Fruit fly (Drosophila melanogaster) whole organism, embryonic: Measurements from ENCODE around the gene Pdh.

Experiments
- Aef1 ChIP-seq: fragments of 200-800 bp; sonication (Bioruptor generic); IDR thresholded peaks from 3 replicates; pipeline ENCODE4 v1.3.6; 2022; ENCODE audit warnings: missing biosample characterization, missing genetic modification characterization
- Antp ChIP-seq: fragments of 200-800 bp; sonication (Bioruptor generic); optimal IDR thresholded peaks from 3 replicates; lab custom pipeline; 2016; ENCODE audit warnings: missing biosample characterization, missing genetic modification characterization
- CG10209 ChIP-seq: fragments of 200-800 bp; sonication (Bioruptor generic); optimal IDR thresholded peaks from 3 replicates; lab custom pipeline; 2017; ENCODE audit warnings: missing biosample characterization, mild to moderate bottlenecking, missing genetic modification characterization, missing genetic modification reagents
- CG10543 ChIP-seq: fragments of 200-800 bp; sonication (Bioruptor generic); optimal IDR thresholded peaks from 3 replicates; lab custom pipeline; 2017; ENCODE audit warnings: missing biosample characterization, mild to moderate bottlenecking, missing genetic modification characterization, moderate library complexity
- CG11695 ChIP-seq: fragments of 200-800 bp; sonication (Bioruptor generic); IDR thresholded peaks from 3 replicates; pipeline ENCODE4 v1.3.6; 2022; ENCODE audit warnings: missing biosample characterization, missing genetic modification characterization
- CG12155 ChIP-seq: fragments of 200-800 bp; sonication (Bioruptor generic); optimal IDR thresholded peaks from 3 replicates; lab custom pipeline; 2016; ENCODE audit warnings: missing biosample characterization, missing genetic modification characterization
- CG12659 ChIP-seq: fragments of 200-800 bp; sonication (Bioruptor generic); optimal IDR thresholded peaks from 3 replicates; lab custom pipeline; 2017; ENCODE audit warnings: mild to moderate bottlenecking, missing biosample characterization, missing genetic modification reagents, missing genetic modification characterization
- CG12769 ChIP-seq: fragments of 200-800 bp; sonication (Bioruptor generic); optimal IDR thresholded peaks from 2 replicates; lab custom pipeline; 2019; ENCODE audit warnings: missing biosample characterization, mild to moderate bottlenecking, missing genetic modification characterization, moderate library complexity
- CG12942 ChIP-seq: fragments of 200-800 bp; sonication (Bioruptor generic); optimal IDR thresholded peaks from 3 replicates; lab custom pipeline; 2016; ENCODE audit warnings: missing biosample characterization, missing genetic modification characterization
- CG2889 ChIP-seq: fragments of 200-800 bp; sonication (Bioruptor generic); IDR thresholded peaks from 3 replicates; pipeline ENCODE4 v1.3.6; 2022; ENCODE audit warnings: missing biosample characterization, missing genetic modification characterization
- CG30403 ChIP-seq: fragments of 200-800 bp; sonication (Bioruptor generic); optimal IDR thresholded peaks from 3 replicates; lab custom pipeline; 2016; ENCODE audit warnings: missing biosample characterization, missing genetic modification characterization
- CG3838 ChIP-seq: fragments of 200-800 bp; sonication (Bioruptor generic); optimal IDR thresholded peaks from 3 replicates; lab custom pipeline; 2016; ENCODE audit warnings: missing biosample characterization, missing genetic modification characterization
- CG4360 ChIP-seq: fragments of 200-800 bp; sonication (Bioruptor generic); IDR thresholded peaks from 2 replicates; pipeline ENCODE4 v1.3.6; 2022; ENCODE audit warnings: missing biosample characterization, missing genetic modification characterization
- CG5180 ChIP-seq: fragments of 200-800 bp; sonication (Bioruptor generic); optimal IDR thresholded peaks from 3 replicates; lab custom pipeline; 2017; ENCODE audit warnings: missing biosample characterization, missing genetic modification characterization, mild to moderate bottlenecking, moderate library complexity, missing genetic modification reagents
- CG5245 ChIP-seq: fragments of 200-800 bp; sonication (Bioruptor generic); optimal IDR thresholded peaks from 3 replicates; lab custom pipeline; 2016; ENCODE audit warnings: missing biosample characterization, missing genetic modification characterization
- CG9932 ChIP-seq: fragments of 200-800 bp; sonication (Bioruptor generic); IDR thresholded peaks from 2 replicates; pipeline ENCODE4 v1.3.6; 2022; ENCODE audit warnings: missing biosample characterization, missing genetic modification characterization
- CHES-1-like ChIP-seq: fragments of 200-800 bp; sonication (Bioruptor generic); optimal IDR thresholded peaks from 2 replicates; lab custom pipeline; 2016; ENCODE audit warnings: missing biosample characterization, missing genetic modification characterization
- Doc3 ChIP-seq: fragments of 200-800 bp; sonication (Bioruptor generic); IDR thresholded peaks from 3 replicates; pipeline ENCODE4 v1.3.6; 2022; ENCODE audit warnings: missing biosample characterization, missing genetic modification characterization; ENCODE audit not compliant: partially characterized antibody
- Elba2 ChIP-seq: fragments of 200-800 bp; sonication (Bioruptor generic); optimal IDR thresholded peaks from 3 replicates; lab custom pipeline; 2016; ENCODE audit warnings: missing biosample characterization, missing genetic modification characterization
- Fer2 ChIP-seq: fragments of 200-800 bp; sonication (Bioruptor generic); optimal IDR thresholded peaks from 2 replicates; lab custom pipeline; 2018; ENCODE audit warnings: missing biosample characterization, mild to moderate bottlenecking, missing genetic modification characterization, moderate library complexity
- Gsc ChIP-seq: fragments of 200-800 bp; sonication (Bioruptor generic); IDR thresholded peaks from 2 replicates; pipeline ENCODE4 v1.3.6; 2022; ENCODE audit warnings: missing biosample characterization, missing genetic modification characterization
- HmgZ ChIP-seq: fragments of 200-800 bp; sonication (Bioruptor generic); optimal IDR thresholded peaks from 2 replicates; lab custom pipeline; 2018; ENCODE audit warnings: missing biosample characterization, mild to moderate bottlenecking, missing genetic modification characterization
- Mrtf ChIP-seq: fragments of 200-800 bp; sonication (Bioruptor generic); IDR thresholded peaks from 3 replicates; pipeline ENCODE4 v1.3.6; 2022; ENCODE audit warnings: missing biosample characterization, missing genetic modification characterization
- Nf-YB ChIP-seq: fragments of 200-800 bp; sonication (Bioruptor generic); optimal IDR thresholded peaks from 3 replicates; lab custom pipeline; 2019; ENCODE audit warnings: missing biosample characterization, mild to moderate bottlenecking, missing genetic modification characterization, moderate library complexity
- Trl ChIP-seq, 3 experiments: fragments of >200 bp in 2 of 3; fragments of 200-800 bp in 1 of 3; sonication (Bioruptor generic) in 1 of 3; optimal IDR thresholded peaks; 2 replicates in 1 of 3; 3 replicates in 2 of 3; lab custom pipeline; 2016 to 2017; ENCODE audit warnings: missing biosample characterization in 1 of 3, missing genetic modification characterization in 1 of 3
- bowl ChIP-seq: fragments of 200-800 bp; sonication (Bioruptor generic); IDR thresholded peaks from 2 replicates; pipeline ENCODE4 v1.3.6; 2022; ENCODE audit warnings: missing biosample characterization, missing genetic modification characterization
- croc ChIP-seq: fragments of 200-800 bp; sonication (Bioruptor generic); conservative IDR thresholded peaks from 3 replicates; pipeline ENCODE4 v1.3.6; 2022; ENCODE audit warnings: missing biosample characterization, missing genetic modification characterization
- da ChIP-seq: fragments of 200-800 bp; sonication (Bioruptor generic); optimal IDR thresholded peaks from 2 replicates; lab custom pipeline; 2016; ENCODE audit warnings: missing biosample characterization, missing genetic modification characterization
- dimm ChIP-seq: fragments of 200-800 bp; sonication (Bioruptor generic); IDR thresholded peaks from 2 replicates; pipeline ENCODE4 v1.3.6; 2022; ENCODE audit warnings: missing biosample characterization, missing genetic modification characterization
- disco-r ChIP-seq: fragments of 200-800 bp; sonication (Bioruptor generic); optimal IDR thresholded peaks from 2 replicates; lab custom pipeline; 2016; ENCODE audit warnings: missing biosample characterization, missing genetic modification characterization
- dpn ChIP-seq, 2 experiments: fragments of 200-800 bp; sonication (Bioruptor generic); optimal IDR thresholded peaks; 3 replicates each; lab custom pipeline; 2016; ENCODE audit warnings: missing biosample characterization in 2 of 2, missing genetic modification characterization in 2 of 2
- esg ChIP-seq: fragments of 200-800 bp; sonication (Bioruptor generic); conservative IDR thresholded peaks from 2 replicates; pipeline ENCODE4 v1.3.6; 2022; ENCODE audit warnings: missing biosample characterization, missing genetic modification characterization
- fd3F ChIP-seq: fragments of 200-800 bp; sonication (Bioruptor generic); optimal IDR thresholded peaks from 2 replicates; lab custom pipeline; 2018; ENCODE audit warnings: missing biosample characterization, mild to moderate bottlenecking, missing genetic modification characterization, moderate library complexity
- fd64A ChIP-seq: fragments of 200-800 bp; sonication (Bioruptor generic); optimal IDR thresholded peaks from 3 replicates; lab custom pipeline; 2018; ENCODE audit warnings: missing biosample characterization, mild to moderate bottlenecking, missing genetic modification characterization
- gem ChIP-seq: fragments of 200-800 bp; sonication (Bioruptor generic); optimal IDR thresholded peaks from 2 replicates; lab custom pipeline; 2019; ENCODE audit warnings: missing biosample characterization, mild to moderate bottlenecking, missing genetic modification characterization, moderate library complexity
- gsb ChIP-seq: fragments of 200-800 bp; sonication (Bioruptor generic); IDR thresholded peaks from 2 replicates; pipeline ENCODE4 v1.3.6; 2022; ENCODE audit warnings: missing biosample characterization, missing genetic modification characterization
- kah ChIP-seq: fragments of 200-800 bp; sonication (Bioruptor generic); optimal IDR thresholded peaks from 2 replicates; lab custom pipeline; 2018; ENCODE audit warnings: missing biosample characterization, mild to moderate bottlenecking, missing genetic modification characterization
- kni ChIP-seq: fragments of 200-800 bp; sonication (Bioruptor generic); optimal IDR thresholded peaks from 3 replicates; lab custom pipeline; 2017; ENCODE audit warnings: mild to moderate bottlenecking, missing biosample characterization, missing genetic modification reagents, missing genetic modification characterization
- maf-S ChIP-seq: fragments of 200-800 bp; sonication (Bioruptor generic); optimal IDR thresholded peaks from 2 replicates; lab custom pipeline; 2016; ENCODE audit warnings: missing biosample characterization, missing genetic modification characterization
- mam ChIP-seq: fragments of 200-800 bp; sonication (Bioruptor generic); optimal IDR thresholded peaks from 3 replicates; lab custom pipeline; 2016; ENCODE audit warnings: missing biosample characterization, missing genetic modification characterization
- nom ChIP-seq: fragments of 200-800 bp; sonication (Bioruptor generic); optimal IDR thresholded peaks from 2 replicates; lab custom pipeline; 2017; ENCODE audit warnings: missing biosample characterization, missing genetic modification characterization, mild to moderate bottlenecking, moderate library complexity, missing genetic modification reagents
- p53 ChIP-seq: fragments of 200-800 bp; sonication (Bioruptor generic); optimal IDR thresholded peaks from 2 replicates; lab custom pipeline; 2016; ENCODE audit warnings: missing biosample characterization, missing genetic modification characterization
- pho ChIP-seq: fragments of 200-800 bp; sonication (Bioruptor generic); optimal IDR thresholded peaks from 2 replicates; lab custom pipeline; 2016; ENCODE audit warnings: missing biosample characterization, missing genetic modification characterization
- schlank ChIP-seq: fragments of 200-800 bp; sonication (Bioruptor generic); optimal IDR thresholded peaks from 2 replicates; lab custom pipeline; 2018; ENCODE audit warnings: missing biosample characterization, mild to moderate bottlenecking, missing genetic modification characterization
- shn ChIP-seq: fragments of 200-800 bp; sonication (Bioruptor generic); optimal IDR thresholded peaks from 3 replicates; lab custom pipeline; 2016; ENCODE audit warnings: missing biosample characterization, missing genetic modification characterization
- sima ChIP-seq: fragments of 200-800 bp; sonication (Bioruptor generic); optimal IDR thresholded peaks from 2 replicates; lab custom pipeline; 2016; ENCODE audit warnings: missing biosample characterization, missing genetic modification characterization
- sisA ChIP-seq: fragments of 200-800 bp; sonication (Bioruptor generic); IDR thresholded peaks from 2 replicates; pipeline ENCODE4 v1.3.6; 2022; ENCODE audit warnings: missing biosample characterization, missing genetic modification characterization
- sna ChIP-seq: fragments of 200-800 bp; sonication (Bioruptor generic); IDR thresholded peaks from 2 replicates; pipeline ENCODE4 v1.3.6; 2022; ENCODE audit warnings: missing biosample characterization, missing genetic modification characterization; ENCODE audit not compliant: partially characterized antibody
- tup ChIP-seq: fragments of 200-800 bp; sonication (Bioruptor generic); optimal IDR thresholded peaks from 2 replicates; lab custom pipeline; 2016; ENCODE audit warnings: missing biosample characterization, mild to moderate bottlenecking, missing genetic modification characterization, moderate library complexity
- zen2 ChIP-seq: fragments of 200-800 bp; sonication (Bioruptor generic); IDR thresholded peaks from 3 replicates; pipeline ENCODE4 v1.3.6; 2022; ENCODE audit warnings: missing biosample characterization, missing genetic modification characterization; ENCODE audit not compliant: partially characterized antibody

Gene Pdh

dm6 chr3L:16385880-16386584, 31.9 kb upstream of the Pdh start, which contains the start of the genes Agpat3 and RAF2 (continued):
- TF ChIP-seq Elba2 (GFP tag; lab: Kevin White, UChicago) (no peak), sisA (GFP tag; lab: Robert Waterston, UW) (peak; percentile 51; the same call in 1 of the 2 replicates), sna (GFP tag; lab: Robert Waterston, UW) (no peak), CG10543 (GFP tag; lab: Kevin White, UChicago) (no peak), p53 (GFP tag; lab: Kevin White, UChicago) (no peak), fd64A (GFP tag; lab: Kevin White, UChicago) (no peak), Fer2 (no peak), CG12942 (no peak), gem (tag; lab: Kevin White, UChicago) (peak; percentile 73), sima (no peak), esg (GFP tag; lab: Robert Waterston, UW) (peak; percentile 57), disco-r (GFP tag; lab: Kevin White, UChicago) (no peak), tup (no peak), CG12155 (peak; percentile 10), zen2 (GFP tag; lab: Robert Waterston, UW) (no peak), kni (GFP tag; lab: Kevin White, UChicago) (no peak), dimm (no peak), shn (no peak), nom (GFP tag; lab: Kevin White, UChicago) (no peak), bowl (no peak), CG5180 (GFP tag; lab: Kevin White, UChicago) (no peak), Mrtf (no peak), croc (GFP tag; lab: Robert Waterston, UW) (no peak; the same call in 2 of the 3 replicates), CG12659 (GFP tag; lab: Kevin White, UChicago) (peak; percentile 58), Doc3 (GFP tag; lab: Robert Waterston, UW) (no peak), fd3F (GFP tag; lab: Kevin White, UChicago) (no peak), Nf-YB (GFP tag; lab: Kevin White, UChicago) (peak; percentile 6), schlank (tag; lab: Kevin White, UChicago) (no peak), Aef1 (GFP tag; lab: Robert Waterston, UW) (peak; percentile 38), mam (GFP tag; lab: Kevin White, UChicago) (peak; percentile 42), CG11695 (GFP tag; lab: Robert Waterston, UW) (peak; percentile 53; the same call in 1 of the 3 replicates), Antp (GFP tag; lab: Kevin White, UChicago) (no peak), dpn (GFP tag; optimal IDR thresholded peaks at IDR 0.05; lab: Kevin White, UChicago) (peak in 1 of 2 experiments; percentile 43), CG2889 (GFP tag; lab: Robert Waterston, UW) (no peak), da (no peak), CHES-1-like (GFP tag; lab: Kevin White, UChicago) (peak; percentile 20), CG3838 (GFP tag; lab: Kevin White, UChicago) (no peak), maf-S (no peak), CG10209 (peak; percentile 31), kah (GFP tag; lab: Kevin White, UChicago) (no peak), CG9932 (peak; percentile 64), CG30403 (GFP tag; lab: Kevin White, UChicago) (peak; percentile 66), Gsc (GFP tag; lab: Robert Waterston, UW) (no peak), gsb (GFP tag; lab: Robert Waterston, UW) (no peak), CG4360 (no peak), pho (no peak), CG12769 (tag; lab: Kevin White, UChicago) (no peak), Trl (optimal IDR thresholded peaks at IDR 0.05; lab: Kevin White, UChicago) (no peak), Trl (GFP tag; optimal IDR thresholded peaks at IDR 0.05; lab: Kevin White, UChicago) (peak; percentile 20), CG5245 (GFP tag; lab: Kevin White, UChicago) (no peak), HmgZ (tag; lab: Kevin White, UChicago) (no peak)
